Worm (Caenorhabditis elegans): ENCODE data around the gene T13C2.3.

Gene T13C2.3

DNA sequence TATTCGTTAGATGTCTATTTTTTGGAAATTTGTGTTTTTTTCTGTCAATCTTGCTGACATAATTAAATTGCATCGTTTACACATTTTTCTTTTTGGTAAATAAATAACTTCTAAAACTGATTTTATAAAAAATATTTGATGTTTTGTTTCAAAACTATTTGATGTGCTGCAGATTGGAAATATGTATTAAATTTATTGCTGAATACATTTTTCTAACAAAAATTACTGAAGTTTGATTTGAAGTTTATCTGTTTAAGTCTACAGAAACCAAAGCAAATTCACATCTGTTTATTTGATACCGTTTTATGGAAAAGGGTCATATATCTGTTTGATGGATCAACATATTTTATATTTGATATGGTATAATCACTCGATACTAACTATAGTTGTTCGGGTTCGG is 27.3 kb downstream of the T13C2.3 start:
- TF ChIP-seq snpc-4 (tag; optimal IDR thresholded peaks at IDR 0.05) (no peak), lin-13 (GFP tag; optimal IDR thresholded peaks at IDR 0.05) (no peak), nhr-11 (tag; optimal IDR thresholded peaks at IDR 0.05) (no peak), skn-1 (tag; optimal IDR thresholded peaks at IDR 0.05) (no peak), elt-3 (tag; optimal IDR thresholded peaks at IDR 0.05) (no peak), ZK546.5 (tag; optimal IDR thresholded peaks at IDR 0.05) (no peak), nhr-10 (tag; optimal IDR thresholded peaks at IDR 0.05) (no peak), nhr-23 (tag; optimal IDR thresholded peaks at IDR 0.05) (no peak), alr-1 (tag; optimal IDR thresholded peaks at IDR 0.05) (no peak), elt-1 (tag; optimal IDR thresholded peaks at IDR 0.05) (no peak), ztf-1 (GFP tag; conservative IDR thresholded peaks at IDR 0.05) (no peak), nhr-77 (tag; optimal IDR thresholded peaks at IDR 0.05) (no peak), Y55F3AM.14 (GFP tag; optimal IDR thresholded peaks at IDR 0.05) (no peak), unc-62 (GFP tag; optimal IDR thresholded peaks at IDR 0.05) (no peak), ceh-16 (tag; optimal IDR thresholded peaks at IDR 0.05) (no peak), sma-3 (GFP tag; optimal IDR thresholded peaks at IDR 0.05) (no peak), egl-27 (tag; optimal IDR thresholded peaks at IDR 0.05) (no peak)

DNA sequence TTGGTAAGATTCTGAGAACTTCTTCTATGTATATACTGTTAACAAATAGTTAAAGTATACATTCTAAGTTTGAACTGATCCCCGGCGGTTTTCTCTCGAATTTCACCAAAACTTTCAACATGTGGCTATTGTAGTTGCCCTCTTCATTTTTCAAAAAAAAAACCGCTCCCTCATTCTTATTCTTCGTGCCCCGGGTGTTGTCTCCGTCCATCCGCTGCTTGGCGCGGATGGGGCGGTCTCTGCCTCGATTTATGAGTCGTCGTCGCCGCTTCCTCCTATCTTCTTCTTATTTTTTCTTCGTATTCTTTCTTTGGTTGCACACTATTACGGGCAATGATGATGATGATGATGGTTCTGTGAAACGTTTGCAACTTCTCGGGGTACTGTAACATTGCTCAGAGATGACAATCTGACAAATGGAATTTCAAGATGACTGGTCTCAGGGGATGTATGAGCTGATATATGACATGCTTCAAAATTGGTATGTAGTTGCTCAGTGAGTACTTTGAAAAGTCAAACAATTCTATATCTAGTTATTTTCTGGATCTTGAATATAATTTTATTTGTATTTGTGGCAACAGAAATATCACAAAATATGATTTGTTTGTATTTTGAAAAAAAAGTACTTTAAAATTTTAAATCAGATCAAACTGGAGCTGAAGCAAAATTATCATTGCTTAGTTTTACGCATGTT is 31.4 kb downstream of the T13C2.3 start:
- TF ChIP-seq mbf-1 (tag; optimal IDR thresholded peaks at IDR 0.05) (no peak), fos-1 (tag; optimal IDR thresholded peaks at IDR 0.05) (no peak), skn-1 (tag; optimal IDR thresholded peaks at IDR 0.05) (no peak), nhr-237 (tag; optimal IDR thresholded peaks at IDR 0.05) (no peak), sma-3 (GFP tag; optimal IDR thresholded peaks at IDR 0.05) (no peak), nhr-25 (tag; optimal IDR thresholded peaks at IDR 0.05) (no peak), elt-1 (tag; optimal IDR thresholded peaks at IDR 0.05) (no peak), mab-5 (tag; optimal IDR thresholded peaks at IDR 0.05) (peak; percentile 19), lsy-2 (tag; optimal IDR thresholded peaks at IDR 0.05) (peak in 1 of 2 experiments; percentile 20), snpc-4 (tag; optimal IDR thresholded peaks at IDR 0.05) (no peak), lin-39 (tag; optimal IDR thresholded peaks at IDR 0.05) (no peak), unc-62 (GFP tag; optimal IDR thresholded peaks at IDR 0.05) (no peak), mdl-1 (tag; optimal IDR thresholded peaks at IDR 0.05) (no peak), sma-9 (GFP tag; optimal IDR thresholded peaks at IDR 0.05) (peak; percentile 2), sma-9 (tag; optimal IDR thresholded peaks at IDR 0.05) (no peak), nhr-10 (tag; optimal IDR thresholded peaks at IDR 0.05) (no peak), unc-39 (tag; optimal IDR thresholded peaks at IDR 0.05) (no peak), ztf-4 (tag; optimal IDR thresholded peaks at IDR 0.05) (no peak), sem-4 (tag; optimal IDR thresholded peaks at IDR 0.05) (no peak), egl-27 (tag; optimal IDR thresholded peaks at IDR 0.05) (no peak)

DNA sequence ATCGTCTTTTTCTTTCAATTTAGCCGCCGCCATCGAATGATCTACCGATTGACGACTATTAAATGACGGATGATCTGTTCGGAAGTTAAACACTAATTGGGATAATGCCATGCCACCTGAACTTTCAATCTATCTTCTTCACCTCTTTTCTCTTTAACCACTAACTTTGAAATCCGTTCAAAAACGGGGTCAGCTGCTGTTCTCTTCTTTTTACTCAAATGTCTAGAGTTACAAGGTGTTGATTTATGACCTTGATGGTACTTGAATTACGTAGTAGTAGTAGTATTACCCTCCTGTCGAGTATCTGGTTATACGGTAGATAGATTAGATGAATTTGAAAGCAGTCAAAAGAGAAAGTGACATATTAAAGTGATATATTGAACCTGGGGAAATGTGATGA is 32.1 kb downstream of the T13C2.3 start:
- TF ChIP-seq sma-9 (GFP tag; optimal IDR thresholded peaks at IDR 0.05) (peak; percentile 81), sma-9 (tag; optimal IDR thresholded peaks at IDR 0.05) (no peak), nhr-237 (tag; optimal IDR thresholded peaks at IDR 0.05) (no peak), nhr-25 (tag; optimal IDR thresholded peaks at IDR 0.05) (peak; percentile 94), aly-2 (tag; optimal IDR thresholded peaks at IDR 0.05) (no peak), lsy-2 (tag; optimal IDR thresholded peaks at IDR 0.05) (peak in 1 of 2 experiments; percentile 56), elt-1 (tag; optimal IDR thresholded peaks at IDR 0.05) (no peak), ceh-16 (tag; optimal IDR thresholded peaks at IDR 0.05) (peak; percentile 100), egl-27 (tag; optimal IDR thresholded peaks at IDR 0.05) (peak; percentile 62), ztf-4 (tag; optimal IDR thresholded peaks at IDR 0.05) (peak; percentile 67), elt-3 (tag; optimal IDR thresholded peaks at IDR 0.05) (no peak), mab-5 (tag; optimal IDR thresholded peaks at IDR 0.05) (peak; percentile 21), alr-1 (tag; optimal IDR thresholded peaks at IDR 0.05) (no peak), nhr-12 (tag; optimal IDR thresholded peaks at IDR 0.05) (no peak), sma-3 (GFP tag; optimal IDR thresholded peaks at IDR 0.05) (peak; percentile 67), unc-62 (GFP tag; optimal IDR thresholded peaks at IDR 0.05) (peak; percentile 77), dmd-4 (tag; optimal IDR thresholded peaks at IDR 0.05) (no peak), nhr-6 (tag; optimal IDR thresholded peaks at IDR 0.05) (peak; percentile 39), nhr-11 (tag; optimal IDR thresholded peaks at IDR 0.05) (no peak), nhr-21 (tag; optimal IDR thresholded peaks at IDR 0.05) (peak; percentile 39), F13H6.1 (tag; optimal IDR thresholded peaks at IDR 0.05) (peak; percentile 31), fos-1 (tag; optimal IDR thresholded peaks at IDR 0.05) (peak; percentile 30), snpc-4 (tag; optimal IDR thresholded peaks at IDR 0.05) (no peak), crh-2 (tag; optimal IDR thresholded peaks at IDR 0.05) (peak; percentile 37), peb-1 (tag; optimal IDR thresholded peaks at IDR 0.05) (no peak), sem-4 (tag; optimal IDR thresholded peaks at IDR 0.05) (peak; percentile 90), nhr-23 (tag; optimal IDR thresholded peaks at IDR 0.05) (no peak), Y55F3AM.14 (GFP tag; optimal IDR thresholded peaks at IDR 0.05) (no peak), blmp-1 (tag; optimal IDR thresholded peaks at IDR 0.05; ENCODE audit: insufficient read depth) (peak; percentile 91), lin-13 (GFP tag; optimal IDR thresholded peaks at IDR 0.05) (peak; percentile 6)

Measured in whole organism, L2 larva.